Worm (Caenorhabditis elegans): ENCODE measurements around the gene str-18.
A peak's percentile ranks its signal among the peaks of the same experiment; 100 is the strongest.

The str-18 gene

DNA sequence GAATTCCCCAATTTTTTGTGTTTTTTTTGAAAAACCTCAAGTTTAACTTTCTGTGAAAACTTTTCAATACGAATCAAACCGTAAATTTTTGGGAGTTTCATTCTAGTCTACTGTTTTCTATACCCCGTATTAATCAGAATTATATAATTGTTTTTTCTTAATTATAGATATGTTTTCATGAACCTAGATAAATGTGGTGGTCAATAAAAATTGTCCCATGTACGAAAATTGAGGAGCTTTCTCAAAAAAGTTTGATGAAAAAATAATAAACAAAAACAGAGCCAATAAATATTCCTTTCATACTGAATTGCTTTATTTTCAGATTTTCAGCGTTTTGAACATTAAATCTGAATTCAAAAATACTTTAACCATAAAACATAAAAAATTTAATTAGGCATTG, 31.4 kb downstream of the str-18 start, which contains the start of gene Y6E2A.1:
Gene Y6E2A.1, minus strand, starts transcription at position 101 of the 400 bp plus-strand sequence.
- TF ChIP-seq egl-5 (tag; optimal IDR thresholded peaks at IDR 0.05) (no peak), nhr-77 (tag; optimal IDR thresholded peaks at IDR 0.05) (no peak), lin-15B (tag; optimal IDR thresholded peaks at IDR 0.05) (no peak), zag-1 (tag; optimal IDR thresholded peaks at IDR 0.05) (no peak), mml-1 (tag; optimal IDR thresholded peaks at IDR 0.05) (no peak), elt-2 (tag; optimal IDR thresholded peaks at IDR 0.05) (no peak), mdl-1 (tag; optimal IDR thresholded peaks at IDR 0.05) (no peak), ama-1 (optimal IDR thresholded peaks at IDR 0.05) (no peak), nhr-76 (tag; optimal IDR thresholded peaks at IDR 0.05) (no peak), nhr-23 (tag; optimal IDR thresholded peaks at IDR 0.05) (no peak), ceh-28 (tag; optimal IDR thresholded peaks at IDR 0.05) (no peak), nhr-11 (tag; optimal IDR thresholded peaks at IDR 0.05) (no peak), fkh-10 (GFP tag; optimal IDR thresholded peaks at IDR 0.05) (no peak)

ce11 chrV:15707982-15708381, 33.8 kb downstream of the str-18 start:
- TF ChIP-seq nhr-25 (tag; optimal IDR thresholded peaks at IDR 0.05) (peak; percentile 24), elt-2 (tag; optimal IDR thresholded peaks at IDR 0.05) (no peak), daf-12 (tag; optimal IDR thresholded peaks at IDR 0.05) (no peak), jun-1 (tag; optimal IDR thresholded peaks at IDR 0.05) (no peak), unc-62 (GFP tag; optimal IDR thresholded peaks at IDR 0.05) (no peak), nhr-12 (tag; optimal IDR thresholded peaks at IDR 0.05) (no peak), ceh-9 (tag; optimal IDR thresholded peaks at IDR 0.05) (no peak), elt-3 (tag; optimal IDR thresholded peaks at IDR 0.05) (peak in 2 of 3 experiments; percentile 17 to 74), ceh-82 (tag; optimal IDR thresholded peaks at IDR 0.05) (no peak), lin-39 (tag; optimal IDR thresholded peaks at IDR 0.05) (no peak), aly-2 (tag; optimal IDR thresholded peaks at IDR 0.05) (no peak), egl-5 (tag; optimal IDR thresholded peaks at IDR 0.05) (no peak), egl-27 (tag; optimal IDR thresholded peaks at IDR 0.05) (no peak), nhr-43 (tag; optimal IDR thresholded peaks at IDR 0.05; ENCODE audit: poor library complexity, severe bottlenecking) (no peak)

DNA sequence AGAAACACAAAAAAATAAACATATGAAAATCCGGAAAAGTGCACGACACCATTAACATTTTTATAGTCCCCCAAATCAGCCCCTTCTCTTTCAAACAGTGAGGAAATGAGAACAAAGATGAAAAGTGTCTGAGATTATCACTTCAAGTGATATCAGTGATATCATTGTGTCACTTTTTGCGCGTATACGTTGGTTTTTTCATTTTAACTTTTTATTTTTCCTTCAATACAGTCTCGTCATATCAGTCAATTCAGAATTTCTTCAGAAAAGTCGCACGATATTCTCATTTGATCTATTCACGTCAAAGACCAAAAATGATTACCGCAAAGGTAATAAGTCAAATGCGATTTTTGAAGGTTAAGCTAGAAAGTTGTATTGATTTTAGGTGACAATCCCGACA, 37.0 kb downstream of the str-18 start, which contains the start of gene twk-34:
Gene twk-34, plus strand, starts transcription at position 216 of the 400 bp plus-strand sequence.
- TF ChIP-seq elt-3 (tag; optimal IDR thresholded peaks at IDR 0.05) (peak in 1 of 3 experiments; percentile 52), ceh-16 (tag; optimal IDR thresholded peaks at IDR 0.05) (no peak)

ce11 chrV:15702263-15702662, 39.5 kb downstream of the str-18 start, which contains the start of gene nhr-53:
TSS of gene nhr-53 (minus strand) at chrV:15702363.
- TF ChIP-seq ama-1 (optimal IDR thresholded peaks at IDR 0.05) (no peak), egl-5 (tag; optimal IDR thresholded peaks at IDR 0.05) (no peak), elt-2 (tag; optimal IDR thresholded peaks at IDR 0.05) (no peak), lin-39 (tag; optimal IDR thresholded peaks at IDR 0.05) (no peak), ceh-82 (tag; optimal IDR thresholded peaks at IDR 0.05) (no peak)

ce11 chrV:15699799-15700198, 42.0 kb downstream of the str-18 start, which contains the start of gene nhr-199:
TSS of gene nhr-199 (minus strand) at chrV:15699899.
- TF ChIP-seq unc-39 (tag; optimal IDR thresholded peaks at IDR 0.05) = no peak
- TF ChIP-seq ceh-16 (tag; optimal IDR thresholded peaks at IDR 0.05) = no peak
- no peak for TF ChIP-seq skn-1 (tag; optimal IDR thresholded peaks at IDR 0.05)
- TF ChIP-seq ZK546.5 (tag; optimal IDR thresholded peaks at IDR 0.05) = no peak
- TF ChIP-seq pqm-1 (tag; optimal IDR thresholded peaks at IDR 0.05) = no peak
- TF ChIP-seq sea-2 (GFP tag; optimal IDR thresholded peaks at IDR 0.05) = no peak
- no peak for TF ChIP-seq ceh-82 (tag; optimal IDR thresholded peaks at IDR 0.05)
- TF ChIP-seq jun-1 (tag; optimal IDR thresholded peaks at IDR 0.05) = no peak
- no peak for TF ChIP-seq lin-39 (tag; optimal IDR thresholded peaks at IDR 0.05)
- no peak for TF ChIP-seq nhr-237 (tag; optimal IDR thresholded peaks at IDR 0.05)
- TF ChIP-seq fos-1 (tag; optimal IDR thresholded peaks at IDR 0.05) = no peak
- TF ChIP-seq mdl-1 (tag; optimal IDR thresholded peaks at IDR 0.05) = no peak
- no peak for TF ChIP-seq nhr-28 (tag; optimal IDR thresholded peaks at IDR 0.05)
- TF ChIP-seq tbx-2 (tag; optimal IDR thresholded peaks at IDR 0.05) = no peak

All from whole organism, L3 larva.